Worm (Caenorhabditis elegans): ENCODE measurements around the gene cht-1.

The cht-1 gene

ce11 chrX:3347904-3348441, 51.8 kb downstream of the cht-1 start, which contains the start of gene ZK816.3 (continued):
- peak; percentile 72 for TF ChIP-seq tbx-2 (tag; optimal IDR thresholded peaks at IDR 0.05)
- peak; percentile 46; the same call in 1 of the 2 replicates for TF ChIP-seq unc-3 (GFP tag; conservative IDR thresholded peaks at IDR 0.05)
- TF ChIP-seq unc-3 (tag; optimal IDR thresholded peaks at IDR 0.05), result no peak
- no peak for TF ChIP-seq ztf-16 (tag; optimal IDR thresholded peaks at IDR 0.05)
- no peak for TF ChIP-seq ceh-30 (tag; optimal IDR thresholded peaks at IDR 0.05)
- TF ChIP-seq ama-1 (optimal IDR thresholded peaks at IDR 0.05), result no peak
- peak; percentile 12 for TF ChIP-seq tbx-7 (tag; optimal IDR thresholded peaks at IDR 0.05)
- TF ChIP-seq sox-4 (tag; optimal IDR thresholded peaks at IDR 0.05), result peak; percentile 61
- TF ChIP-seq rnt-1 (tag; optimal IDR thresholded peaks at IDR 0.05), result peak; percentile 35
- peak; percentile 43 for TF ChIP-seq lin-11 (tag; optimal IDR thresholded peaks at IDR 0.05)
- TF ChIP-seq K09A11.1 (tag; optimal IDR thresholded peaks at IDR 0.05; ENCODE audit: insufficient read depth), result peak; percentile 55
- no peak for TF ChIP-seq npax-4 (tag; optimal IDR thresholded peaks at IDR 0.05)
- TF ChIP-seq ceh-22 (tag; optimal IDR thresholded peaks at IDR 0.05), result no peak
- no peak for TF ChIP-seq unc-42 (tag; optimal IDR thresholded peaks at IDR 0.05)
- TF ChIP-seq ceh-2 (tag; optimal IDR thresholded peaks at IDR 0.05), result peak; percentile 28
- peak; percentile 71 for TF ChIP-seq pat-9 (tag; optimal IDR thresholded peaks at IDR 0.05)
- no peak for TF ChIP-seq pros-1 (tag; optimal IDR thresholded peaks at IDR 0.05)
- no peak for TF ChIP-seq nhr-11 (tag; optimal IDR thresholded peaks at IDR 0.05)
- no peak for TF ChIP-seq T23F11.4 (GFP tag; optimal IDR thresholded peaks at IDR 0.05)
- TF ChIP-seq fax-1 (tag; optimal IDR thresholded peaks at IDR 0.05), result peak; percentile 35
